Worm (Caenorhabditis elegans) whole organism, L2 larva: Measurements from ENCODE around the gene mltn-7.

Source experiments
- ZK546.5 ChIP-seq: sonication (generic microtip); optimal IDR thresholded peaks from 2 replicates; lab custom pipeline; 2017; ENCODE audit warnings: missing biosample characterization, missing genetic modification characterization
- egl-27 ChIP-seq: sonication (generic microtip); optimal IDR thresholded peaks from 3 replicates; lab custom pipeline; 2017; ENCODE audit warnings: missing biosample characterization, missing genetic modification reagents, missing genetic modification characterization

DNA sequence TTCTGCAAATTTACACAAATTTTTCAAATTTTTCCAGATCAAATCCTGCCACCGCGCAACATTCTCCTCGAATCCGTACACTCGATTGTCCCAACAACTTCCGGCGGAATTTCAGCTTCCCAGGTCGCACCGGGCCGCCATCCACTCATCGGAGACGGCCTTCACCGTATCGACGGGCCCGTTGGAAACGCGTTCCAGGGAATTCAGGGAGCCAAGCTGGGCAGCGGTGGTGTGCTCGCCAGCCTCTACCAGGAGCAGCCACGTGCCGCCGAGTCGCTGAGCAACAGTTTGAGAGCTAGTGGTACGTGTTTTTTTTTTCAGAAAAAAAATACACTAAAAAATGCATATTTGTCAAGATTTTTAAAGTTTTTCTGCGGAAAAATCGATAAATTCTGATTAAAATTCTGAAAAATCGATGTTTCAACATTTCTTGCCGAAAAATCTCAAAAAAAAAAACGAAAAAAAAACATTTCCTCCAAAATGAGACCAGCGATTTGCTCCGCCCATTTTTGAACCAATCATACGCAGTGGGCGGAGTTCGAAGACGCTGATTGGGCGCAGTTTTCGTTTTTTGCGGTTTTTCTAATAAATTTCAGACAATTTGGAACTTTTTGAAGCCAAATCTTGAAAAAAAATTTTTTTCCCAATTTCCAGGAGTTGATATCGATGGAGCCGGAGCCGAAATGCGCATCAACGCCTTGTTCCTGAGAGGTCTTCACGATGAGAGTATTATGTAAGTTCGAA lies 13.0 kb upstream of the mltn-7 start:
- TF ChIP-seq ZK546.5: no peak
- no peak for TF ChIP-seq egl-27 (tag; lab: Kevin White, UChicago)
